ENCODE assay signal across 4 fruit fly cellular contexts in the genomic region with DNA sequence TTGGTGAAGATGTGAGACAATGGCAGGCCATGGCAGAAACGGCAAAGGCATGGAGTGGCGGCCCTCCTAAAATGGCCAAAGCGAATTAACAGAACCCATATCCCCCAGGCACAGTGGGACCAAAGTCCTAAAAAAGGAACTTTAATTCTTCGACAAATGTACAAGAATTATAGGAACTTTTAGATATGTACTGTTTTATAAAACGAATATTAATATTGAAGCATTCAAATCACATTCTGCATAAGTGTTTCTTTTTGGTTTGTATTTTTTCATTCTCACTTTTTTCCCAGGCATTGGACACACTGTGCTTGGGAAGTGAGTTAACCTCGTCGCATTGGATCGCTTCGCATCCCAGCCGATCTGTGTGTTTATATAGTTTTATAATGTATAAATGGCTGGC.
TF ChIP-seq lines count a peak whose summit lies in the region.

No protein-coding gene starts in this region.

- no peak for TF ChIP-seq CTCF in whole organism, embryonic (GFP tag; optimal IDR thresholded peaks at IDR 0.05; lab: Kevin White, UChicago)

TF ChIP-seq in whole organism, embryonic, 481 proteins besides CTCF, POLR2A, EP300 and RAD21 (continues in another document):
- TF ChIP-seq CG15601 (tag; optimal IDR thresholded peaks at IDR 0.05; lab: Kevin White, UChicago) (no peak), CG7839 (tag; optimal IDR thresholded peaks at IDR 0.05; lab: Kevin White, UChicago) (peak; percentile 18), eyg (GFP tag; optimal IDR thresholded peaks at IDR 0.05; lab: Kevin White, UChicago) (no peak), fd102C (GFP tag; optimal IDR thresholded peaks at IDR 0.05; lab: Kevin White, UChicago) (no peak), Drgx (GFP tag; IDR thresholded peaks at IDR 0.05; lab: Robert Waterston, UW) (peak; percentile 32; the same call in 1 of the 2 replicates), Tbp (GFP tag; optimal IDR thresholded peaks at IDR 0.05; lab: Kevin White, UChicago) (no peak), lab (GFP tag; optimal IDR thresholded peaks at IDR 0.05; lab: Kevin White, UChicago) (no peak), CG2202 (tag; optimal IDR thresholded peaks at IDR 0.05; lab: Kevin White, UChicago) (no peak), gem (tag; optimal IDR thresholded peaks at IDR 0.05; lab: Kevin White, UChicago) (peak; percentile 12), Rx (GFP tag; IDR thresholded peaks at IDR 0.05; lab: Robert Waterston, UW) (no peak), CG4730 (GFP tag; IDR thresholded peaks at IDR 0.05; lab: Robert Waterston, UW) (no peak), zfh1 (GFP tag; IDR thresholded peaks at IDR 0.05; lab: Robert Waterston, UW) (0 out of 3 replicates have a peak, but pooled peaks have one; percentile 13), CG2120 (GFP tag; optimal IDR thresholded peaks at IDR 0.05; lab: Kevin White, UChicago) (no peak), Oaz (GFP tag; IDR thresholded peaks at IDR 0.05; lab: Robert Waterston, UW) (no peak), E2f1 (GFP tag; IDR thresholded peaks at IDR 0.05; lab: Robert Waterston, UW) (no peak), CG12299 (tag; optimal IDR thresholded peaks at IDR 0.05; lab: Kevin White, UChicago) (no peak), Nf-YA (GFP tag; IDR thresholded peaks at IDR 0.05; lab: Robert Waterston, UW) (no peak), CG18262 (tag; optimal IDR thresholded peaks at IDR 0.05; lab: Kevin White, UChicago) (peak; percentile 6), psq (GFP tag; optimal IDR thresholded peaks at IDR 0.05; lab: Kevin White, UChicago) (no peak), HLHmδ (GFP tag; optimal IDR thresholded peaks at IDR 0.05; lab: Kevin White, UChicago) (no peak), row (GFP tag; IDR thresholded peaks at IDR 0.05; lab: Robert Waterston, UW) (0 out of 3 replicates have a peak, but pooled peaks have one; percentile 14), CG31441 (GFP tag; IDR thresholded peaks at IDR 0.05; lab: Robert Waterston, UW) (peak; percentile 35; the same call in 1 of the 2 replicates)

TF ChIP-seq in whole organism, prepupa, 60 proteins besides CTCF, POLR2A, EP300 and RAD21 (continues in another document):
- TF ChIP-seq fd85E (GFP tag; optimal IDR thresholded peaks at IDR 0.05; lab: Kevin White, UChicago) (no peak), achi (GFP tag; optimal IDR thresholded peaks at IDR 0.05; lab: Kevin White, UChicago) (peak; percentile 42), Eip93F (GFP tag; optimal IDR thresholded peaks at IDR 0.05; lab: Kevin White, UChicago) (no peak), CG1621 (tag; optimal IDR thresholded peaks at IDR 0.05; lab: Kevin White, UChicago) (peak; percentile 8), CG11294 (GFP tag; IDR thresholded peaks at IDR 0.05; lab: Robert Waterston, UW) (no peak), vri (GFP tag; optimal IDR thresholded peaks at IDR 0.05; lab: Kevin White, UChicago) (peak; percentile 3), topi (GFP tag; optimal IDR thresholded peaks at IDR 0.05; lab: Kevin White, UChicago) (peak; percentile 47), CG6792 (GFP tag; optimal IDR thresholded peaks at IDR 0.05; lab: Kevin White, UChicago) (peak; percentile 31), CG6276 (GFP tag; optimal IDR thresholded peaks at IDR 0.05; lab: Kevin White, UChicago) (peak; percentile 24), Ets96B (tag; optimal IDR thresholded peaks at IDR 0.05; lab: Kevin White, UChicago) (peak; percentile 28), CG11902 (GFP tag; optimal IDR thresholded peaks at IDR 0.05; lab: Kevin White, UChicago) (no peak), CG16779 (tag; optimal IDR thresholded peaks at IDR 0.05; lab: Kevin White, UChicago) (no peak), CG15336 (GFP tag; IDR thresholded peaks at IDR 0.05; lab: Robert Waterston, UW) (peak; percentile 36), Eip78C (GFP tag; lab: Kevin White, UChicago) (peak; percentile 91), dsx (GFP tag; optimal IDR thresholded peaks at IDR 0.05; lab: Kevin White, UChicago; ENCODE audit: poor library complexity, severe bottlenecking) (peak; percentile 62), CG3919 (GFP tag; optimal IDR thresholded peaks at IDR 0.05; lab: Kevin White, UChicago) (peak; percentile 28), CG6808 (GFP tag; optimal IDR thresholded peaks at IDR 0.05; lab: Kevin White, UChicago) (peak; percentile 39), Gug (GFP tag; IDR thresholded peaks at IDR 0.05; lab: Robert Waterston, UW) (no peak), Hr38 (GFP tag; optimal IDR thresholded peaks at IDR 0.05; lab: Kevin White, UChicago) (no peak), CG10631 (GFP tag; optimal IDR thresholded peaks at IDR 0.05; lab: Kevin White, UChicago) (peak; percentile 34), Sox102F (GFP tag; optimal IDR thresholded peaks at IDR 0.05; lab: Kevin White, UChicago) (peak; percentile 26), Ets21C (GFP tag; optimal IDR thresholded peaks at IDR 0.05; lab: Kevin White, UChicago) (no peak), fkh (GFP tag; optimal IDR thresholded peaks at IDR 0.05; lab: Kevin White, UChicago) (no peak)

TF ChIP-seq in whole organism, pupa, 21 proteins besides CTCF, POLR2A, EP300 and RAD21:
- TF ChIP-seq CG8301 (tag; optimal IDR thresholded peaks at IDR 0.05; lab: Kevin White, UChicago) (peak; percentile 24), Pif1B (GFP tag; optimal IDR thresholded peaks at IDR 0.05; lab: Kevin White, UChicago) (peak; percentile 52), CG10348 (GFP tag; IDR thresholded peaks at IDR 0.05; lab: Robert Waterston, UW) (no peak), EcR (GFP tag; optimal IDR thresholded peaks at IDR 0.05; lab: Kevin White, UChicago) (no peak), Snoo (tag; optimal IDR thresholded peaks at IDR 0.05; lab: Kevin White, UChicago) (no peak), CG13204 (GFP tag; optimal IDR thresholded peaks at IDR 0.05; lab: Kevin White, UChicago) (no peak), CG4496 (GFP tag; IDR thresholded peaks at IDR 0.05; lab: Robert Waterston, UW) (0 out of 3 replicates have a peak, but pooled peaks have one; percentile 41), CG34367 (tag; optimal IDR thresholded peaks at IDR 0.05; lab: Kevin White, UChicago) (peak; percentile 16), CG9948 (tag; optimal IDR thresholded peaks at IDR 0.05; lab: Kevin White, UChicago) (peak; percentile 28), gl (tag; optimal IDR thresholded peaks at IDR 0.05; lab: Kevin White, UChicago) (no peak), Ets98B (GFP tag; IDR thresholded peaks at IDR 0.05; lab: Robert Waterston, UW) (no peak), CG14655 (GFP tag; optimal IDR thresholded peaks at IDR 0.05; lab: Kevin White, UChicago) (peak; percentile 55), CG12605 (GFP tag; IDR thresholded peaks at IDR 0.05; lab: Robert Waterston, UW) (no peak), CG15710 (tag; optimal IDR thresholded peaks at IDR 0.05; lab: Kevin White, UChicago) (peak; percentile 30), CG17806 (tag; optimal IDR thresholded peaks at IDR 0.05; lab: Kevin White, UChicago) (peak; percentile 42), CG32121 (GFP tag; IDR thresholded peaks at IDR 0.05; lab: Robert Waterston, UW) (no peak), Pif1A (GFP tag; optimal IDR thresholded peaks at IDR 0.05; lab: Kevin White, UChicago) (peak; percentile 44), CG8159 (tag; optimal IDR thresholded peaks at IDR 0.05; lab: Kevin White, UChicago) (peak; percentile 38)
TF ChIP-seq in whole organism, pupa: peak in this region for 10.

TF ChIP-seq in whole organism, wandering third instar larva, 38 proteins besides CTCF, POLR2A, EP300 and RAD21:
- peak; percentile 30 for TF ChIP-seq ey (GFP tag; optimal IDR thresholded peaks at IDR 0.05; lab: Kevin White, UChicago)
- TF ChIP-seq Hr83 (GFP tag; optimal IDR thresholded peaks at IDR 0.05; lab: Kevin White, UChicago; ENCODE audit: poor library complexity, severe bottlenecking), result no peak
- TF ChIP-seq Mio (GFP tag; optimal IDR thresholded peaks at IDR 0.05; lab: Kevin White, UChicago), result no peak
- TF ChIP-seq rgr (GFP tag; optimal IDR thresholded peaks at IDR 0.05; lab: Kevin White, UChicago), result peak; percentile 0
- TF ChIP-seq CrebA (GFP tag; optimal IDR thresholded peaks at IDR 0.05; lab: Kevin White, UChicago; ENCODE audit: borderline replicate concordance), result no peak
- peak in 1 of 2 experiments; percentile 55 for TF ChIP-seq foxo (GFP tag; optimal IDR thresholded peaks at IDR 0.05; lab: Kevin White, UChicago)
- peak; percentile 42 for TF ChIP-seq h (GFP tag; optimal IDR thresholded peaks at IDR 0.05; lab: Kevin White, UChicago)
- TF ChIP-seq Hnf4 (GFP tag; optimal IDR thresholded peaks at IDR 0.05; lab: Kevin White, UChicago), result peak; percentile 19
- TF ChIP-seq OdsH (GFP tag; optimal IDR thresholded peaks at IDR 0.05; lab: Kevin White, UChicago), result peak; percentile 20
- peak; percentile 75 for TF ChIP-seq woc (GFP tag; optimal IDR thresholded peaks at IDR 0.05; lab: Kevin White, UChicago)
- no peak for TF ChIP-seq tai (GFP tag; optimal IDR thresholded peaks at IDR 0.05; lab: Kevin White, UChicago)
- peak; percentile 60 for TF ChIP-seq fru (GFP tag; optimal IDR thresholded peaks at IDR 0.05; lab: Kevin White, UChicago)
- TF ChIP-seq br (GFP tag; optimal IDR thresholded peaks at IDR 0.05; lab: Kevin White, UChicago), result no peak
- TF ChIP-seq HLH106 (tag; optimal IDR thresholded peaks at IDR 0.05; lab: Kevin White, UChicago), result peak; percentile 8

Comparison
In these comparisons a context has a peak if more than half of its experiments do, and no peak if none do; other contexts are left out.
1. Of the 7 proteins assayed by ChIP-seq in both whole organism, embryonic and whole organism, prepupa: peak only in whole organism, embryonic: none; only in whole organism, prepupa: Sox102F; in both: none; in neither: 6.